Worm (Caenorhabditis elegans): ENCODE results near the gene F16H6.10.
"Not testable (repeated sequence)": the region's sequence is repeated elsewhere in the genome, so short reads cannot be mapped to it uniquely, and the experiment has no call there.

DNA sequence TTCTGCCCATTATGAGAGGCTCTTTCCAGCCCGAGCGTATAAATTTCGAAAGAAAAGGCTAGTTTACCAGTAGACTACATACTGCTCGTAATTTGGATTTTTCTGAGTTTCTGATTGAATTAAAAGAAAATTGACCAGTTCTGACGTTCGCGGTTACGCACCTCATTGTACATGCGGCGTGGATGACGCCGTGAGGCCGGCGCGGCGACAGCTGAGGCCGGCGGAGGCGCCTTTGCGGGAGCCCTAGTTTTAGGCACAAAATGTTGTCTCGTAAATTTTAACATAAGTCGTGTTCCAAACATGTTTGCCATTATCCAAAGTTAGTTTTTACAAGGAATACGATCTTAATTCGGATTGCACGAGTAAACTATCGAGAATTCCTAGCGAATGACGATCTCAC lies 7.5 kb downstream of the F16H6.10 start, which contains the start of gene F16H6.9:
- not testable (repeated sequence) for TF ChIP-seq lsy-2 (tag; optimal IDR thresholded peaks at IDR 0.05); ztf-11 (tag; optimal IDR thresholded peaks at IDR 0.05); lin-13 (GFP tag; optimal IDR thresholded peaks at IDR 0.05); mdl-1 (tag; optimal IDR thresholded peaks at IDR 0.05); R02D3.7 (tag; optimal IDR thresholded peaks at IDR 0.05)

Measured in whole organism, L2 larva.